Worm (Caenorhabditis elegans): ENCODE data around the gene F35E12.9.
A peak's percentile ranks its signal among the peaks of the same experiment; 100 is the strongest.

The F35E12.9 gene

ce11 chrV:13730762-13731161 lies 14.2 kb downstream of the F35E12.9 start, which contains the start of gene dct-17:
Gene dct-17 (minus strand): TSS chrV:13730784.
- TF ChIP-seq ztf-11 (tag; optimal IDR thresholded peaks at IDR 0.05) (no peak), tbx-8 (GFP tag; optimal IDR thresholded peaks at IDR 0.05) (no peak), flh-1 (GFP tag; optimal IDR thresholded peaks at IDR 0.05) (no peak), elt-3 (tag; optimal IDR thresholded peaks at IDR 0.05) (no peak), nhr-2 (tag; optimal IDR thresholded peaks at IDR 0.05) (no peak), pha-4 (tag; optimal IDR thresholded peaks at IDR 0.05) (no peak), lin-32 (GFP tag; optimal IDR thresholded peaks at IDR 0.05) (no peak)

ce11 chrV:13725574-13725973 lies 19.4 kb downstream of the F35E12.9 start, which contains the start of gene fbxa-181:
Gene fbxa-181 (plus strand): TSS chrV:13725874.
- TF ChIP-seq unc-39 (tag; optimal IDR thresholded peaks at IDR 0.05) (no peak), mab-5 (tag; optimal IDR thresholded peaks at IDR 0.05) (no peak), ces-1 (GFP tag; optimal IDR thresholded peaks at IDR 0.05) (no peak), nhr-28 (tag; optimal IDR thresholded peaks at IDR 0.05) (no peak), ceh-39 (tag; optimal IDR thresholded peaks at IDR 0.05) (no peak), nhr-2 (tag; optimal IDR thresholded peaks at IDR 0.05) (no peak), ceh-83 (GFP tag; optimal IDR thresholded peaks at IDR 0.05) (no peak), lin-32 (GFP tag; optimal IDR thresholded peaks at IDR 0.05) (no peak), bed-3 (GFP tag; optimal IDR thresholded peaks at IDR 0.05) (no peak), drap-1 (GFP tag; optimal IDR thresholded peaks at IDR 0.05) (no peak), lin-13 (tag; optimal IDR thresholded peaks at IDR 0.05) (no peak), nhr-12 (tag; optimal IDR thresholded peaks at IDR 0.05) (no peak)

- no peak for TF ChIP-seq M03D4.4 (tag; optimal IDR thresholded peaks at IDR 0.05)
These were observed 20.1 kb downstream of the F35E12.9 start, which contains the start of gene F35E12.2 for ce11 chrV:13724781-13725180. Gene F35E12.2 (minus strand): TSS chrV:13724881.

ce11 chrV:13716531-13716930 lies 28.4 kb downstream of the F35E12.9 start, which contains the start of gene T01D3.6:
Gene T01D3.6 (plus strand): TSS chrV:13716824.
- TF ChIP-seq ces-1 (GFP tag; optimal IDR thresholded peaks at IDR 0.05) (no peak), nhr-12 (tag; optimal IDR thresholded peaks at IDR 0.05) (no peak), ztf-11 (tag; optimal IDR thresholded peaks at IDR 0.05) (no peak)

- TF ChIP-seq blmp-1 (tag; optimal IDR thresholded peaks at IDR 0.05): peak; percentile 46
- peak; percentile 20 for TF ChIP-seq lin-32 (GFP tag; optimal IDR thresholded peaks at IDR 0.05)
- TF ChIP-seq tbx-8 (GFP tag; optimal IDR thresholded peaks at IDR 0.05): no peak
- no peak for TF ChIP-seq hlh-1 (tag; optimal IDR thresholded peaks at IDR 0.05)
- TF ChIP-seq unc-62 (GFP tag; optimal IDR thresholded peaks at IDR 0.05): no peak
- TF ChIP-seq elt-3 (tag; optimal IDR thresholded peaks at IDR 0.05): no peak
- TF ChIP-seq unc-39 (tag; optimal IDR thresholded peaks at IDR 0.05): no peak
- peak; percentile 42 for TF ChIP-seq pha-4 (tag; optimal IDR thresholded peaks at IDR 0.05)
- TF ChIP-seq nhr-237 (tag; optimal IDR thresholded peaks at IDR 0.05): peak; percentile 66
- TF ChIP-seq ceh-83 (GFP tag; optimal IDR thresholded peaks at IDR 0.05): no peak
- TF ChIP-seq snpc-4 (tag; optimal IDR thresholded peaks at IDR 0.05): no peak
- no peak for TF ChIP-seq flh-1 (GFP tag; optimal IDR thresholded peaks at IDR 0.05)
- peak; percentile 64 for TF ChIP-seq lin-13 (tag; optimal IDR thresholded peaks at IDR 0.05)
- peak; percentile 9 for TF ChIP-seq sem-2 (GFP tag; optimal IDR thresholded peaks at IDR 0.05)
- TF ChIP-seq sptf-1 (tag; optimal IDR thresholded peaks at IDR 0.05): peak; percentile 79
- peak; percentile 68 for TF ChIP-seq lsy-2 (tag; optimal IDR thresholded peaks at IDR 0.05)
- peak; percentile 35 for TF ChIP-seq drap-1 (GFP tag; optimal IDR thresholded peaks at IDR 0.05)
- no peak for TF ChIP-seq unc-120 (tag; optimal IDR thresholded peaks at IDR 0.05; ENCODE audit: poor library complexity, severe bottlenecking)
- no peak for TF ChIP-seq nhr-12 (tag; optimal IDR thresholded peaks at IDR 0.05)
- no peak for TF ChIP-seq ztf-11 (tag; optimal IDR thresholded peaks at IDR 0.05)
- TF ChIP-seq nhr-76 (tag; optimal IDR thresholded peaks at IDR 0.05): no peak
- TF ChIP-seq ces-1 (GFP tag; optimal IDR thresholded peaks at IDR 0.05): no peak
- TF ChIP-seq bed-3 (GFP tag; optimal IDR thresholded peaks at IDR 0.05): no peak
- peak; percentile 83 for TF ChIP-seq mep-1 (tag; optimal IDR thresholded peaks at IDR 0.05)
- TF ChIP-seq cnd-1 (tag; optimal IDR thresholded peaks at IDR 0.05): peak; percentile 54
- TF ChIP-seq ceh-39 (tag; optimal IDR thresholded peaks at IDR 0.05): peak; percentile 9
- peak; percentile 6 for TF ChIP-seq elt-1 (tag; optimal IDR thresholded peaks at IDR 0.05; ENCODE audit: borderline replicate concordance, insufficient read depth)
- peak; percentile 42 for TF ChIP-seq M03D4.4 (tag; optimal IDR thresholded peaks at IDR 0.05)
These were observed 29.7 kb downstream of the F35E12.9 start, which contains the start of gene zipt-9 for ce11 chrV:13715223-13715686. Gene zipt-9 (minus strand): TSS chrV:13715273.
